Fruit fly (Drosophila melanogaster) whole organism, adult: ENCODE results near the gene CG32369.

Experiments used
- CG12768 ChIP-seq: fragments of 200-800 bp; sonication (Bioruptor generic); optimal IDR thresholded peaks from 2 replicates; lab custom pipeline; 2017; ENCODE audit warnings: missing biosample characterization, missing genetic modification characterization, mild to moderate bottlenecking, moderate library complexity, missing genetic modification reagents
- CG5204 ChIP-seq: fragments of 200-800 bp; sonication (Bioruptor generic); optimal IDR thresholded peaks from 2 replicates; lab custom pipeline; 2016; ENCODE audit warnings: missing biosample characterization, missing genetic modification characterization
- CG7045 ChIP-seq: fragments of 200-800 bp; sonication (Bioruptor generic); optimal IDR thresholded peaks from 2 replicates; lab custom pipeline; 2017; ENCODE audit warnings: missing biosample characterization, mild to moderate bottlenecking, missing genetic modification characterization
- Clk ChIP-seq: fragments of 200-800 bp; sonication (Bioruptor generic); optimal IDR thresholded peaks from 2 replicates; lab custom pipeline; 2017; ENCODE audit warnings: missing biosample characterization, missing genetic modification characterization
- Crg-1 ChIP-seq: fragments of 200-800 bp; sonication (Bioruptor generic); optimal IDR thresholded peaks from 2 replicates; lab custom pipeline; 2016; ENCODE audit warnings: missing biosample characterization, missing genetic modification characterization
- bab1 ChIP-seq: fragments of 200-800 bp; sonication (Bioruptor generic); optimal IDR thresholded peaks from 3 replicates; lab custom pipeline; 2019; ENCODE audit warnings: missing biosample characterization, mild to moderate bottlenecking, missing genetic modification characterization, moderate library complexity
- cic ChIP-seq: fragments of 200-800 bp; sonication (Bioruptor generic); optimal IDR thresholded peaks from 2 replicates; lab custom pipeline; 2017; ENCODE audit warnings: missing biosample characterization, mild to moderate bottlenecking, missing genetic modification characterization, moderate library complexity
- cnc ChIP-seq, 2 experiments: fragments of >200 bp; optimal IDR thresholded peaks; 2 replicates each; lab custom pipeline; 2017
- kay ChIP-seq: fragments of 200-800 bp; sonication (Bioruptor generic); peaks from one replicate; lab custom pipeline; 2016; ENCODE audit warnings: missing biosample characterization, missing genetic modification characterization, borderline replicate concordance
- ovo ChIP-seq: fragments of 200-800 bp; sonication (Bioruptor generic); optimal IDR thresholded peaks from 2 replicates; lab custom pipeline; 2016; ENCODE audit warnings: missing biosample characterization, missing genetic modification characterization
- tj ChIP-seq: fragments of 200-800 bp; sonication (Bioruptor generic); optimal IDR thresholded peaks from 3 replicates; lab custom pipeline; 2017; ENCODE audit warnings: missing biosample characterization, mild to moderate bottlenecking, missing genetic modification characterization, moderate library complexity

DNA sequence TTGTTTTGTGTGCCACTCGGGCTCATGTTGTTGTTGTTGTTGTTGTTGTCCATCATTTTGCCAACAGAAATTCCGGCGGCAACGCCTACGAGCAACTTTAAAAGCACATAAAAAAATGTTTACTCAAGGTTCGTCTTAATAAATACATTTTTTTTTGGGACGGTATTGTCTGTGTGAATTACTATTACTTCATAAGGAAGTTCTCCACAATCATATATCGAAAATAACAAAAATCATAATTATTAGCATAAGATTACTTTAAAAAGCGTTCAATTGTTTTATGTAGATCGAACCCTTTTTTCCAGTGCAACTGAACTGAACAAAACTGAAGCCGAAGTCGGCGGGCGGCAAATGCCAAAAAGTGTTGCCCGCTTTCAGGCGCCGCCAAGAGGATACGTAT is 39.0 kb upstream of the CG32369 start:
- TF ChIP-seq CG5204 (GFP tag; lab: Kevin White, UChicago) (no peak), CG12768 (no peak), cic (GFP tag; lab: Kevin White, UChicago) (no peak), Clk (GFP tag; lab: Kevin White, UChicago) (no peak), cnc (optimal IDR thresholded peaks at IDR 0.05; lab: Kevin White, UChicago) (no peak), ovo (GFP tag; lab: Kevin White, UChicago) (no peak), Crg-1 (GFP tag; lab: Kevin White, UChicago) (no peak), CG7045 (GFP tag; lab: Kevin White, UChicago) (no peak), kay (GFP tag; lab: Kevin White, UChicago) (no peak), tj (GFP tag; lab: Kevin White, UChicago) (no peak), bab1 (no peak)
